Worm (Caenorhabditis elegans) whole organism, L2 larva: ENCODE results near the gene cyp-34A8.

ENCODE experiments used
- dmd-4 ChIP-seq: sonication (generic microtip); optimal IDR thresholded peaks from 2 replicates; lab custom pipeline; 2017; ENCODE audit warnings: missing biosample characterization, missing genetic modification characterization
- lin-11 ChIP-seq: fragments of 150-350 bp; sonication (generic microtip); optimal IDR thresholded peaks from 2 replicates; lab custom pipeline; 2014; ENCODE audit warnings: missing biosample characterization, missing genetic modification characterization, inconsistent platforms, mixed read lengths
- lsy-2 ChIP-seq, 2 experiments: fragments of 150-350 bp in 1 of 2; sonication (generic microtip) in 1 of 2; optimal IDR thresholded peaks; 2 replicates each; lab custom pipeline; 2014 to 2017; ENCODE audit warnings: missing biosample characterization in 2 of 2, missing genetic modification characterization in 2 of 2
- mab-5 ChIP-seq: fragments of 150-350 bp; optimal IDR thresholded peaks from 2 replicates; lab custom pipeline; 2014; ENCODE audit warnings: missing biosample characterization, missing genetic modification characterization
- nhr-12 ChIP-seq: fragments of 150-350 bp; optimal IDR thresholded peaks from 2 replicates; lab custom pipeline; 2014; ENCODE audit warnings: missing biosample characterization, missing genetic modification characterization
- snpc-4 ChIP-seq: fragments of 150-350 bp; optimal IDR thresholded peaks from 2 replicates; lab custom pipeline; 2014; ENCODE audit warnings: missing biosample characterization, missing genetic modification characterization
- unc-55 ChIP-seq: fragments of 150-350 bp; sonication (generic microtip); optimal IDR thresholded peaks from 3 replicates; lab custom pipeline; 2014; ENCODE audit warnings: missing biosample characterization, missing genetic modification reagents, missing genetic modification characterization
- unc-62 ChIP-seq: fragments of 150-350 bp; optimal IDR thresholded peaks from 2 replicates; lab custom pipeline; 2014; ENCODE audit warnings: missing biosample characterization, missing genetic modification reagents, missing genetic modification characterization
- zag-1 ChIP-seq: fragments of 150-350 bp; optimal IDR thresholded peaks from 2 replicates; lab custom pipeline; 2014; ENCODE audit warnings: missing biosample characterization, missing genetic modification characterization

ce11 chrV:3922547-3922946, 45.1 kb downstream of the cyp-34A8 start:
- TF ChIP-seq mab-5 (tag; lab: Kevin White, UChicago) (no peak), lin-11 (tag; lab: Kevin White, UChicago) (no peak), unc-55 (GFP tag; lab: Kevin White, UChicago) (no peak), unc-62 (GFP tag; lab: Kevin White, UChicago) (no peak), snpc-4 (tag; lab: Kevin White, UChicago) (no peak), nhr-12 (tag; lab: Kevin White, UChicago) (no peak), dmd-4 (tag; lab: Kevin White, UChicago) (no peak), lsy-2 (tag; optimal IDR thresholded peaks at IDR 0.05; lab: Kevin White, UChicago) (no peak), zag-1 (no peak)
